Worm (Caenorhabditis elegans) whole organism, young adult: Measurements from ENCODE around the gene T07D1.3.

Source experiments
- B0261.1 ChIP-seq: sonication (generic microtip); optimal IDR thresholded peaks from 2 replicates; lab custom pipeline; 2016; ENCODE audit warnings: mild to moderate bottlenecking, missing genetic modification characterization, moderate library complexity, missing compliant biosample characterization
- C17E4.6 ChIP-seq: fragments of 200-800 bp; sonication (Bioruptor generic); IDR thresholded peaks from 2 replicates; pipeline ENCODE4 v1.3.6; 2022; ENCODE audit warnings: missing genetic modification reagents, missing genetic modification characterization, missing compliant biosample characterization
- F22D6.2 ChIP-seq: sonication (generic microtip); optimal IDR thresholded peaks from 2 replicates; lab custom pipeline; 2016; ENCODE audit warnings: mild to moderate bottlenecking, missing genetic modification characterization, missing compliant biosample characterization
- bed-1 ChIP-seq: fragments of 200-800 bp; sonication (Bioruptor generic); IDR thresholded peaks from 2 replicates; pipeline ENCODE4 v1.3.6; 2022; ENCODE audit warnings: missing genetic modification reagents, missing genetic modification characterization, missing compliant biosample characterization
- ceh-91 ChIP-seq: fragments of 200-800 bp; sonication (Bioruptor generic); IDR thresholded peaks from 2 replicates; pipeline ENCODE4 v1.3.6; 2022; ENCODE audit warnings: missing genetic modification reagents, missing genetic modification characterization, missing compliant biosample characterization
- efl-1 ChIP-seq: fragments of 150-350 bp; optimal IDR thresholded peaks from 2 replicates; lab custom pipeline; 2014; ENCODE audit warnings: missing biosample characterization, missing genetic modification reagents, missing genetic modification characterization
- egrh-3 ChIP-seq: fragments of 200-800 bp; sonication (Bioruptor generic); IDR thresholded peaks from 2 replicates; pipeline ENCODE4 v1.3.6; 2022; ENCODE audit warnings: missing genetic modification reagents, missing genetic modification characterization, missing compliant biosample characterization
- him-1 ChIP-seq: sonication (generic microtip); optimal IDR thresholded peaks from 2 replicates; lab custom pipeline; 2016; ENCODE audit warnings: missing genotype, missing genetic modification reagents, missing genetic modification characterization, missing compliant biosample characterization
- hrde-1 ChIP-seq: sonication (generic microtip); optimal IDR thresholded peaks from 2 replicates; lab custom pipeline; 2016; ENCODE audit warnings: missing genetic modification characterization, mild to moderate bottlenecking, missing compliant biosample characterization, moderate library complexity, missing genotype, missing genetic modification reagents, borderline replicate concordance
- lir-1 ChIP-seq: fragments of 200-800 bp; sonication (Bioruptor generic); conservative IDR thresholded peaks from 2 replicates; pipeline ENCODE4 v1.3.6; 2022; ENCODE audit warnings: missing genetic modification reagents, missing genetic modification characterization, missing compliant biosample characterization
- lsl-1 ChIP-seq: fragments of 200-800 bp; sonication (Bioruptor generic); optimal IDR thresholded peaks from 2 replicates; lab custom pipeline; 2018; ENCODE audit warnings: mild to moderate bottlenecking, missing genetic modification characterization, moderate library complexity, missing compliant biosample characterization
- madf-10 ChIP-seq: sonication (generic microtip); optimal IDR thresholded peaks from 2 replicates; lab custom pipeline; 2016; ENCODE audit warnings: mild to moderate bottlenecking, missing genetic modification characterization, missing compliant biosample characterization
- madf-3 ChIP-seq: fragments of 200-800 bp; sonication (Bioruptor generic); IDR thresholded peaks from 2 replicates; pipeline ENCODE4 v1.3.6; 2022; ENCODE audit warnings: missing genetic modification reagents, missing genetic modification characterization, missing compliant biosample characterization
- madf-6 ChIP-seq: fragments of 200-800 bp; sonication (Bioruptor generic); IDR thresholded peaks from 2 replicates; pipeline ENCODE4 v1.3.6; 2022; ENCODE audit warnings: missing genetic modification reagents, missing genetic modification characterization, missing compliant biosample characterization
- mel-28 ChIP-seq: sonication (generic microtip); optimal IDR thresholded peaks from 2 replicates; lab custom pipeline; 2016; ENCODE audit warnings: borderline replicate concordance, mild to moderate bottlenecking, missing genetic modification characterization, missing compliant biosample characterization
- nfya-2 ChIP-seq: fragments of 200-800 bp; sonication (Bioruptor generic); IDR thresholded peaks from 2 replicates; pipeline ENCODE4 v1.3.6; 2022; ENCODE audit warnings: missing genetic modification reagents, missing genetic modification characterization, missing compliant biosample characterization
- rpc-1 ChIP-seq, 2 experiments: fragments of 150-350 bp in 1 of 2; sonication (generic microtip) in 1 of 2; optimal IDR thresholded peaks; 2 replicates each; lab custom pipeline; 2014 to 2018; ENCODE audit warnings: missing biosample characterization in 1 of 2, missing genetic modification characterization in 1 of 2, missing genetic modification reagents in 1 of 2, missing genotype in 1 of 2
- somi-1 ChIP-seq: fragments of 200-800 bp; sonication (Bioruptor generic); optimal IDR thresholded peaks from 2 replicates; lab custom pipeline; 2018; ENCODE audit warnings: mild to moderate bottlenecking, missing genetic modification characterization, missing compliant biosample characterization
- tbp1 ChIP-seq: fragments of 200-800 bp; sonication (Bioruptor generic); optimal IDR thresholded peaks from 2 replicates; lab custom pipeline; 2018; ENCODE audit warnings: mild to moderate bottlenecking, missing genetic modification characterization, missing compliant biosample characterization
- tbx-9 ChIP-seq: sonication (generic microtip); optimal IDR thresholded peaks from 2 replicates; lab custom pipeline; 2016; ENCODE audit warnings: borderline replicate concordance, missing genetic modification characterization, inconsistent platforms, missing compliant biosample characterization

Gene T07D1.3

ce11 chrX:2401883-2402282 lies 41.3 kb downstream of the T07D1.3 start, which contains the start of gene dhhc-9 (continued):
- no peak for TF ChIP-seq lir-1
- TF ChIP-seq madf-3, result no peak
- TF ChIP-seq bed-1 (GFP tag; lab: Robert Waterston, UW), result no peak
- TF ChIP-seq tbx-9, result no peak
- TF ChIP-seq ceh-91 (GFP tag; lab: Robert Waterston, UW), result no peak
- no peak for TF ChIP-seq efl-1 (GFP tag; lab: Kevin White, UChicago)
- no peak for TF ChIP-seq hrde-1 (tag; lab: Kevin White, UChicago)
- TF ChIP-seq him-1 (tag; lab: Kevin White, UChicago), result no peak

DNA sequence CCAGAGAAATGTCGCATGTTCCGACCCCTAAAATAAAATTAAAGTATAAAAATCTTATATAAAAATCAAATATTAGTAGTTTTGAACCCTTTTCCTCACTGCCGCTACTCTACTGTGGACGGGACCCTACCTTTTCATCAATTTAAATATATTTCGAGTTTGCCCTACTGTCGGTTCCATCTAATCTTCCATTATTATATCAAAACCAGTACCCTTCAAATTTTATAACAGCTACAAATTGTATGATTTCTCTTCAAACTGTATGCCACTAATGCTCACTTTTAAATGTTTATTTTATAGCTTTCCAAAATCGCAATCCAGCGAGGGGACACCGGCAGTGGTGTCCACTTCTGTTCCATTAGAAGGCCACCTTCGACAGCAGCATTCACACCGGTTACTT lies 48.2 kb downstream of the T07D1.3 start, which contains the start of gene C43H6.6:
TSS of gene C43H6.6 (plus strand) at position 301 of the 400 bp plus-strand sequence.
- TF ChIP-seq lsl-1 (no peak), nfya-2 (GFP tag; lab: Robert Waterston, UW) (no peak), rpc-1 (optimal IDR thresholded peaks at IDR 0.05; lab: Kevin White, UChicago) (no peak), rpc-1 (tag; optimal IDR thresholded peaks at IDR 0.05; lab: Kevin White, UChicago) (no peak), madf-6 (no peak), madf-10 (no peak), B0261.1 (no peak), him-1 (tag; lab: Kevin White, UChicago) (no peak), egrh-3 (GFP tag; lab: Robert Waterston, UW) (no peak), F22D6.2 (tag; lab: Kevin White, UChicago) (no peak), somi-1 (no peak), mel-28 (tag; lab: Kevin White, UChicago) (no peak), tbp1 (no peak), C17E4.6 (GFP tag; lab: Robert Waterston, UW) (no peak)
- TF ChIP-seq, all 124 proteins: peak for 0
